Worm (Caenorhabditis elegans) whole organism, late embryonic: ENCODE data around the gene col-77.
A peak's percentile ranks its signal among the peaks of the same experiment; 100 is the strongest.

Experiments used
- C08G9.2 ChIP-seq: sonication (generic microtip); optimal IDR thresholded peaks from 2 replicates; lab custom pipeline; 2016; ENCODE audit warnings: mild to moderate bottlenecking, missing genetic modification characterization, moderate library complexity, missing compliant biosample characterization
- F13H6.1 ChIP-seq: sonication (generic microtip); optimal IDR thresholded peaks from 2 replicates; lab custom pipeline; 2016; ENCODE audit warnings: missing genetic modification characterization, missing compliant biosample characterization
- K02D7.2 ChIP-seq: sonication (generic microtip); optimal IDR thresholded peaks from 2 replicates; lab custom pipeline; 2017; ENCODE audit warnings: mild to moderate bottlenecking, missing genetic modification characterization, missing compliant biosample characterization
- K09A11.1 ChIP-seq: sonication (generic microtip); optimal IDR thresholded peaks from 2 replicates; lab custom pipeline; 2017; ENCODE audit warnings: antibody characterized with exemption, mild to moderate bottlenecking, missing genetic modification characterization, missing compliant biosample characterization; ENCODE audit not compliant: insufficient read depth
- T23F11.4 ChIP-seq: fragments of 200-800 bp; sonication (Bioruptor generic); optimal IDR thresholded peaks from 2 replicates; lab custom pipeline; 2018; ENCODE audit warnings: mild to moderate bottlenecking, missing genetic modification characterization, missing compliant biosample characterization
- ahr-1 ChIP-seq: sonication (generic microtip); optimal IDR thresholded peaks from 2 replicates; lab custom pipeline; 2016; ENCODE audit warnings: missing genetic modification characterization, missing compliant biosample characterization
- ama-1 ChIP-seq: fragments of 150-350 bp; optimal IDR thresholded peaks from 2 replicates; lab custom pipeline; 2014
- ceh-24 ChIP-seq: sonication (generic microtip); optimal IDR thresholded peaks from 2 replicates; lab custom pipeline; 2016; ENCODE audit warnings: mild to moderate bottlenecking, missing genetic modification characterization, missing compliant biosample characterization
- ceh-31 ChIP-seq: sonication (generic microtip); optimal IDR thresholded peaks from 2 replicates; lab custom pipeline; 2016; ENCODE audit warnings: missing genetic modification characterization, missing compliant biosample characterization
- ceh-34 ChIP-seq: sonication (generic microtip); optimal IDR thresholded peaks from 2 replicates; lab custom pipeline; 2016; ENCODE audit warnings: mild to moderate bottlenecking, missing genetic modification characterization, missing compliant biosample characterization
- ceh-45 ChIP-seq: fragments of 200-800 bp; sonication (Bioruptor generic); IDR thresholded peaks from 2 replicates; pipeline ENCODE4 v1.3.6; 2022; ENCODE audit warnings: missing genetic modification reagents, missing genetic modification characterization, missing compliant biosample characterization
- ceh-48 ChIP-seq: sonication (generic microtip); optimal IDR thresholded peaks from 2 replicates; lab custom pipeline; 2016; ENCODE audit warnings: missing genetic modification characterization, inconsistent platforms, missing compliant biosample characterization
- ceh-6 ChIP-seq: fragments of 200-800 bp; sonication (Bioruptor generic); optimal IDR thresholded peaks from 2 replicates; lab custom pipeline; 2018; ENCODE audit warnings: mild to moderate bottlenecking, missing genetic modification characterization, missing compliant biosample characterization
- che-1 ChIP-seq: sonication (generic microtip); optimal IDR thresholded peaks from 2 replicates; lab custom pipeline; 2016; ENCODE audit warnings: mild to moderate bottlenecking, missing genetic modification characterization, missing compliant biosample characterization
- elt-2 ChIP-seq: sonication (generic microtip); optimal IDR thresholded peaks from 2 replicates; lab custom pipeline; 2016; ENCODE audit warnings: missing genetic modification reagents, missing genetic modification characterization, missing compliant biosample characterization
- fax-1 ChIP-seq: sonication (generic microtip); optimal IDR thresholded peaks from 2 replicates; lab custom pipeline; 2016; ENCODE audit warnings: missing genotype, missing genetic modification characterization, missing compliant biosample characterization
- gmeb-2 ChIP-seq: sonication (generic microtip); optimal IDR thresholded peaks from 2 replicates; lab custom pipeline; 2016; ENCODE audit warnings: missing genetic modification characterization, inconsistent platforms, missing compliant biosample characterization
- hlh-13 ChIP-seq: fragments of 200-800 bp; sonication (Bioruptor generic); optimal IDR thresholded peaks from 2 replicates; lab custom pipeline; 2018; ENCODE audit warnings: mild to moderate bottlenecking, missing genetic modification characterization, missing compliant biosample characterization
- hlh-15 ChIP-seq: sonication (generic microtip); optimal IDR thresholded peaks from 2 replicates; lab custom pipeline; 2016; ENCODE audit warnings: missing genetic modification characterization, missing compliant biosample characterization
- hlh-6 ChIP-seq: sonication (generic microtip); optimal IDR thresholded peaks from 2 replicates; lab custom pipeline; 2016; ENCODE audit warnings: missing genotype, missing genetic modification characterization, missing compliant biosample characterization
- lim-6 ChIP-seq: sonication (generic microtip); optimal IDR thresholded peaks from 2 replicates; lab custom pipeline; 2016; ENCODE audit warnings: missing genetic modification characterization, missing compliant biosample characterization
- madf-2 ChIP-seq: sonication (generic microtip); optimal IDR thresholded peaks from 2 replicates; lab custom pipeline; 2017; ENCODE audit warnings: missing genetic modification characterization, missing compliant biosample characterization
- nhr-232 ChIP-seq: sonication (generic microtip); optimal IDR thresholded peaks from 2 replicates; lab custom pipeline; 2016; ENCODE audit warnings: missing genetic modification characterization, missing compliant biosample characterization
- npax-4 ChIP-seq: sonication (generic microtip); optimal IDR thresholded peaks from 2 replicates; lab custom pipeline; 2016; ENCODE audit warnings: missing genetic modification characterization, missing compliant biosample characterization
- odd-2 ChIP-seq: sonication (generic microtip); optimal IDR thresholded peaks from 2 replicates; lab custom pipeline; 2017; ENCODE audit warnings: antibody characterized with exemption, mild to moderate bottlenecking, missing genetic modification characterization, missing compliant biosample characterization
- pat-9 ChIP-seq: fragments of 200-800 bp; sonication (Bioruptor generic); optimal IDR thresholded peaks from 2 replicates; lab custom pipeline; 2018; ENCODE audit warnings: mild to moderate bottlenecking, missing genetic modification characterization, moderate library complexity, missing compliant biosample characterization
- pax-1 ChIP-seq: fragments of 150-350 bp; optimal IDR thresholded peaks from 2 replicates; lab custom pipeline; 2014; ENCODE audit warnings: missing biosample characterization, missing genetic modification characterization
- pros-1 ChIP-seq: fragments of 150-350 bp; optimal IDR thresholded peaks from 2 replicates; lab custom pipeline; 2014; ENCODE audit warnings: missing biosample characterization, missing genetic modification reagents, missing genetic modification characterization
- rnt-1 ChIP-seq: sonication (generic microtip); optimal IDR thresholded peaks from 2 replicates; lab custom pipeline; 2016; ENCODE audit warnings: missing genetic modification characterization, missing compliant biosample characterization
- ttx-3 ChIP-seq: sonication (generic microtip); optimal IDR thresholded peaks from 2 replicates; lab custom pipeline; 2016; ENCODE audit warnings: missing genetic modification reagents, missing genetic modification characterization, missing compliant biosample characterization
- unc-3 ChIP-seq, 2 experiments: fragments of 200-800 bp in 1 of 2; sonication (Bioruptor generic) in 1 of 2; sonication (generic microtip) in 1 of 2; conservative IDR thresholded peaks in 1 of 2; optimal IDR thresholded peaks in 1 of 2; 2 replicates each; pipeline versions ENCODE4 v1.3.6 to Lab custom; 2016 to 2022; ENCODE audit warnings: missing compliant biosample characterization in 2 of 2, missing genetic modification characterization in 2 of 2, missing genetic modification reagents in 1 of 2
- unc-42 ChIP-seq: sonication (generic microtip); optimal IDR thresholded peaks from 2 replicates; lab custom pipeline; 2016; ENCODE audit warnings: missing genotype, missing genetic modification characterization, missing compliant biosample characterization
- unc-55 ChIP-seq: sonication (generic microtip); optimal IDR thresholded peaks from 2 replicates; lab custom pipeline; 2017; ENCODE audit warnings: missing biosample characterization, missing genetic modification reagents, missing genetic modification characterization
- unc-86 ChIP-seq: sonication (generic microtip); optimal IDR thresholded peaks from 2 replicates; lab custom pipeline; 2016; ENCODE audit warnings: missing genetic modification characterization, missing compliant biosample characterization
- zip-5 ChIP-seq: sonication (generic microtip); optimal IDR thresholded peaks from 2 replicates; lab custom pipeline; 2016; ENCODE audit warnings: missing genetic modification characterization, missing compliant biosample characterization

The col-77 gene

ce11 chrII:8316701-8317100, 42.5 kb downstream of the col-77 start:
- no peak for TF ChIP-seq pat-9 (tag; lab: Kevin White, UChicago)
- TF ChIP-seq ceh-48 (tag; lab: Kevin White, UChicago) = no peak
- TF ChIP-seq K02D7.2 (tag; lab: Kevin White, UChicago) = no peak
- TF ChIP-seq unc-3 (GFP tag; conservative IDR thresholded peaks at IDR 0.05; lab: Robert Waterston, UW) = no peak
- TF ChIP-seq unc-3 (tag; optimal IDR thresholded peaks at IDR 0.05; lab: Kevin White, UChicago) = no peak
- no peak for TF ChIP-seq ceh-31
- TF ChIP-seq hlh-15 (tag; lab: Kevin White, UChicago) = no peak
- TF ChIP-seq elt-2 (tag; lab: Kevin White, UChicago) = no peak
- no peak for TF ChIP-seq hlh-13 (GFP tag; lab: Kevin White, UChicago)
- TF ChIP-seq lim-6 (tag; lab: Kevin White, UChicago) = no peak
- TF ChIP-seq che-1 (tag; lab: Kevin White, UChicago) = no peak
- TF ChIP-seq ttx-3 (tag; lab: Kevin White, UChicago) = no peak
- TF ChIP-seq ama-1 (lab: Kevin White, UChicago) = no peak
- TF ChIP-seq, all 69 proteins: peak for 0

ce11 chrII:8314768-8315167, 44.4 kb downstream of the col-77 start:
- TF ChIP-seq K09A11.1 (tag; lab: Kevin White, UChicago) = no peak
- no peak for TF ChIP-seq ceh-34 (tag; lab: Kevin White, UChicago)
- no peak for TF ChIP-seq zip-5 (tag; lab: Kevin White, UChicago)
- no peak for TF ChIP-seq pros-1 (tag; lab: Kevin White, UChicago)
- TF ChIP-seq npax-4 (tag; lab: Kevin White, UChicago) = no peak
- no peak for TF ChIP-seq T23F11.4 (GFP tag; lab: Kevin White, UChicago)
- no peak for TF ChIP-seq che-1 (tag; lab: Kevin White, UChicago)
- no peak for TF ChIP-seq K02D7.2 (tag; lab: Kevin White, UChicago)
- TF ChIP-seq ceh-24 (tag; lab: Kevin White, UChicago) = no peak
- TF ChIP-seq pax-1 (tag; lab: Kevin White, UChicago) = no peak
- no peak for TF ChIP-seq ahr-1
- TF ChIP-seq fax-1 (tag; lab: Kevin White, UChicago) = no peak
- TF ChIP-seq unc-42 (tag; lab: Kevin White, UChicago) = no peak
- TF ChIP-seq madf-2 (tag; lab: Kevin White, UChicago) = no peak

- TF ChIP-seq unc-55 (GFP tag; lab: Kevin White, UChicago) = no peak
- peak; percentile 46 for TF ChIP-seq unc-42 (tag; lab: Kevin White, UChicago)
- no peak for TF ChIP-seq pax-1 (tag; lab: Kevin White, UChicago)
- TF ChIP-seq ama-1 (lab: Kevin White, UChicago) = no peak
Observed at ce11 chrII:8312012-8312411, 47.2 kb downstream of the col-77 start.

DNA sequence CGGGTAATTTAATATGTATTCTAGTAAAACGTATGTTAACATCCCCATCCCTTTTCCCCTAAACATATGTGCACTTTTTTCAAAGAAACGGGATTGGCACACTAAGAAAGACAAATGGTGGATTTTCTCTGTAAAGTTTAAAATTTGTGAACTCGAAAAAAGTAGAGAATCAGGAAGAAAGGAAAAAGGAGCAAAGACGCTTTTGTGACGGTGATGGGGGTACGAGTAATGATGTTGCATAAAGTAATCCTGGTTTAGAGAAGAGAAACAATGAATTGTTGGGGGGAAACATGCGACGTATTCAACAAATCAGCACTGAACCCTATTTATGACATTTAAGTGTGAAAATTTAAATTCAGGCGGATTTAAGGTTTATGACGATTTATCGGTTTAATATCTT, 47.7 kb downstream of the col-77 start:
- no peak for TF ChIP-seq gmeb-2 (tag; lab: Kevin White, UChicago)
- no peak for TF ChIP-seq pros-1 (tag; lab: Kevin White, UChicago)
- no peak for TF ChIP-seq pat-9 (tag; lab: Kevin White, UChicago)
- no peak for TF ChIP-seq ama-1 (lab: Kevin White, UChicago)
- TF ChIP-seq fax-1 (tag; lab: Kevin White, UChicago) = no peak
- no peak for TF ChIP-seq npax-4 (tag; lab: Kevin White, UChicago)
- no peak for TF ChIP-seq ceh-31
- TF ChIP-seq ceh-6 (GFP tag; lab: Kevin White, UChicago) = no peak
- no peak for TF ChIP-seq ceh-45
- no peak for TF ChIP-seq unc-86 (tag; lab: Kevin White, UChicago)
- no peak for TF ChIP-seq pax-1 (tag; lab: Kevin White, UChicago)
- TF ChIP-seq odd-2 (tag; lab: Kevin White, UChicago) = no peak
- no peak for TF ChIP-seq rnt-1

DNA sequence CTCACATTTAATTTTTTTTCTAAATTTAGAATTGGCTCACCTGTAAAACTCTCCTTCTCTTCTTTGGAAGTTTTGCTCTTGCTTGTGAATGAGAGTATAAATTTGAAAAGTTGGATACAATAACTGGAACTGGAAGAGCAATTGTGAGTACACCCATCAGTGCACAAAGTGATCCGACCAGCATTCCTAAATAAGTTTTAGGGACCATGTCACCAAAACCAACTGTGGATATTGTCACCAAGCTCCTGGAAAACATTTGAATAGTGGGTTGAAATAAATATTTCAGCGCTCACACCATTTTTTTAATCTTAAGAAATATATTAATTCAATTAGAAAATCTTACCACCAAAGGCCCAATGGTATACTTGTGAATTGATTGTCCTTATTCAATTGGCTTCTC, 50.9 kb downstream of the col-77 start:
- no peak for TF ChIP-seq nhr-232 (tag; lab: Kevin White, UChicago)
- TF ChIP-seq C08G9.2 = no peak
- TF ChIP-seq hlh-6 = no peak
- TF ChIP-seq F13H6.1 = no peak
- TF ChIP-seq zip-5 (tag; lab: Kevin White, UChicago) = no peak
